Worm (Caenorhabditis elegans) whole organism, L1 larva: ENCODE results near the gene ech-3.

Experiments
- C04F5.9 ChIP-seq: sonication (generic microtip); optimal IDR thresholded peaks from 2 replicates; lab custom pipeline; 2016; ENCODE audit warnings: missing genetic modification characterization, missing compliant biosample characterization
- C34B4.2 ChIP-seq: sonication (generic microtip); optimal IDR thresholded peaks from 2 replicates; lab custom pipeline; 2017; ENCODE audit warnings: mild to moderate bottlenecking, missing genetic modification characterization, missing compliant biosample characterization
- F16B12.6 ChIP-seq: fragments of 150-350 bp; optimal IDR thresholded peaks from 2 replicates; lab custom pipeline; 2014; ENCODE audit warnings: missing biosample characterization, missing genetic modification characterization
- aha-1 ChIP-seq: fragments of 150-350 bp; optimal IDR thresholded peaks from 2 replicates; lab custom pipeline; 2014; ENCODE audit warnings: missing biosample characterization, missing genetic modification characterization
- aly-2 ChIP-seq: fragments of 150-350 bp; optimal IDR thresholded peaks from 2 replicates; lab custom pipeline; 2014; ENCODE audit warnings: missing biosample characterization, missing genetic modification characterization
- ama-1 ChIP-seq: fragments of 150-350 bp; optimal IDR thresholded peaks from 2 replicates; lab custom pipeline; 2014
- ceh-63 ChIP-seq: fragments of 200-800 bp; sonication (Bioruptor generic); optimal IDR thresholded peaks from 2 replicates; lab custom pipeline; 2018; ENCODE audit warnings: mild to moderate bottlenecking, missing genetic modification characterization, missing compliant biosample characterization
- ceh-82 ChIP-seq, 3 experiments: fragments of 150-350 bp in 1 of 3; sonication (generic microtip) in 2 of 3; optimal IDR thresholded peaks; 2 replicates each; lab custom pipeline; 2014 to 2017; ENCODE audit warnings: missing biosample characterization in 3 of 3, missing genetic modification characterization in 3 of 3
- ceh-88 ChIP-seq: fragments of 200-800 bp; sonication (Bioruptor generic); IDR thresholded peaks from 2 replicates; pipeline ENCODE4 v1.3.6; 2022; ENCODE audit warnings: missing genetic modification characterization, missing compliant biosample characterization
- ceh-90 ChIP-seq: sonication (generic microtip); optimal IDR thresholded peaks from 2 replicates; lab custom pipeline; 2016; ENCODE audit warnings: missing genetic modification characterization, missing compliant biosample characterization
- ces-1 ChIP-seq: fragments of 150-350 bp; optimal IDR thresholded peaks from 2 replicates; lab custom pipeline; 2014; ENCODE audit warnings: missing biosample characterization, missing genetic modification reagents, missing genetic modification characterization
- dpl-1 ChIP-seq, 3 experiments: fragments of 150-350 bp in 2 of 3; sonication (generic microtip) in 1 of 3; optimal IDR thresholded peaks; 2 replicates each; lab custom pipeline; 2014 to 2017; ENCODE audit warnings: missing biosample characterization in 3 of 3, missing genetic modification characterization in 3 of 3, missing genetic modification reagents in 3 of 3
- dsc-1 ChIP-seq: sonication (generic microtip); optimal IDR thresholded peaks from 2 replicates; lab custom pipeline; 2016; ENCODE audit warnings: mild to moderate bottlenecking, missing genetic modification characterization, missing compliant biosample characterization
- efl-1 ChIP-seq, 4 experiments: fragments of 150-350 bp; optimal IDR thresholded peaks in 3 of 4; peaks in 1 of 4; 1 replicate in 1 of 4; 2 replicates in 3 of 4; lab custom pipeline; 2014; ENCODE audit warnings: missing biosample characterization in 2 of 4, missing genetic modification characterization in 2 of 4, missing genetic modification reagents in 2 of 4
- efl-3 ChIP-seq: fragments of 200-800 bp; sonication (Bioruptor generic); optimal IDR thresholded peaks from 2 replicates; lab custom pipeline; 2018; ENCODE audit warnings: mild to moderate bottlenecking, missing genetic modification characterization, missing compliant biosample characterization
- elt-2 ChIP-seq: sonication (generic microtip); optimal IDR thresholded peaks from 2 replicates; lab custom pipeline; 2016; ENCODE audit warnings: missing genetic modification characterization, mild to moderate bottlenecking, inconsistent platforms, missing compliant biosample characterization, missing genetic modification reagents
- elt-3 ChIP-seq, 6 experiments: fragments of 150-350 bp in 1 of 6; sonication (generic microtip); optimal IDR thresholded peaks; 2 replicates each; lab custom pipeline; 2017 to 2018; ENCODE audit warnings: missing biosample characterization in 6 of 6, missing genetic modification characterization in 6 of 6, inconsistent platforms in 1 of 6
- fkh-4 ChIP-seq: sonication (generic microtip); optimal IDR thresholded peaks from 2 replicates; lab custom pipeline; 2016; ENCODE audit warnings: missing compliant biosample characterization, missing genetic modification characterization, borderline replicate concordance
- fkh-8 ChIP-seq: sonication (generic microtip); optimal IDR thresholded peaks from 2 replicates; lab custom pipeline; 2016; ENCODE audit warnings: mild to moderate bottlenecking, missing genetic modification characterization, missing compliant biosample characterization
- fos-1 ChIP-seq: fragments of 150-350 bp; optimal IDR thresholded peaks from 2 replicates; lab custom pipeline; 2014; ENCODE audit warnings: missing biosample characterization, missing genetic modification characterization
- hlh-17 ChIP-seq: fragments of 200-800 bp; sonication (Bioruptor generic); optimal IDR thresholded peaks from 2 replicates; lab custom pipeline; 2018; ENCODE audit warnings: missing genetic modification characterization, mild to moderate bottlenecking, missing compliant biosample characterization, moderate library complexity, borderline replicate concordance
- hlh-4 ChIP-seq: sonication (generic microtip); optimal IDR thresholded peaks from 2 replicates; lab custom pipeline; 2016; ENCODE audit warnings: mild to moderate bottlenecking, missing genetic modification characterization, missing compliant biosample characterization
- hpl-2 ChIP-seq: fragments of 150-350 bp; optimal IDR thresholded peaks from 2 replicates; lab custom pipeline; 2014; ENCODE audit warnings: missing biosample characterization, missing genetic modification reagents, missing genetic modification characterization
- jun-1 ChIP-seq: fragments of 150-350 bp; optimal IDR thresholded peaks from 2 replicates; lab custom pipeline; 2014; ENCODE audit warnings: missing biosample characterization, missing genetic modification reagents, missing genetic modification characterization
- lin-13 ChIP-seq: fragments of 150-350 bp; optimal IDR thresholded peaks from 2 replicates; lab custom pipeline; 2014; ENCODE audit warnings: missing biosample characterization, missing genetic modification reagents, missing genetic modification characterization
- lin-14 ChIP-seq: fragments of 200-800 bp; sonication (Bioruptor generic); optimal IDR thresholded peaks from 2 replicates; lab custom pipeline; 2018; ENCODE audit warnings: mild to moderate bottlenecking, missing genetic modification characterization, moderate library complexity, missing compliant biosample characterization
- lin-15B ChIP-seq: fragments of 150-350 bp; sonication (generic microtip); optimal IDR thresholded peaks from 3 replicates; lab custom pipeline; 2014; ENCODE audit warnings: missing biosample characterization, missing genetic modification characterization
- lin-35 ChIP-seq, 2 experiments: fragments of 150-350 bp; optimal IDR thresholded peaks; 2 replicates each; lab custom pipeline; 2014; ENCODE audit warnings: missing biosample characterization in 2 of 2, missing genetic modification characterization in 2 of 2, missing genetic modification reagents in 2 of 2
- lir-3 ChIP-seq: sonication (generic microtip); optimal IDR thresholded peaks from 2 replicates; lab custom pipeline; 2016; ENCODE audit warnings: mild to moderate bottlenecking, missing genetic modification characterization, moderate library complexity, missing compliant biosample characterization; ENCODE audit not compliant: poor library complexity
- mab-9 ChIP-seq: fragments of 200-800 bp; sonication (Bioruptor generic); IDR thresholded peaks from 2 replicates; pipeline ENCODE4 v1.3.6; 2022; ENCODE audit warnings: missing genetic modification reagents, missing genetic modification characterization, missing compliant biosample characterization
- mef-2 ChIP-seq: fragments of 150-350 bp; optimal IDR thresholded peaks from 2 replicates; lab custom pipeline; 2014; ENCODE audit warnings: missing biosample characterization, missing genetic modification characterization
- mep-1 ChIP-seq: fragments of 150-350 bp; optimal IDR thresholded peaks from 2 replicates; lab custom pipeline; 2014; ENCODE audit warnings: missing biosample characterization, missing genetic modification characterization
- nhr-11 ChIP-seq: fragments of 150-350 bp; optimal IDR thresholded peaks from 2 replicates; lab custom pipeline; 2014; ENCODE audit warnings: missing biosample characterization, missing genetic modification characterization
- nhr-12 ChIP-seq: sonication (generic microtip); optimal IDR thresholded peaks from 2 replicates; lab custom pipeline; 2017; ENCODE audit warnings: missing biosample characterization, missing genetic modification characterization
- nhr-19 ChIP-seq: fragments of 200-800 bp; sonication (Bioruptor generic); conservative IDR thresholded peaks from 2 replicates; pipeline ENCODE4 v1.3.6; 2022; ENCODE audit warnings: missing genetic modification characterization, missing compliant biosample characterization
- nhr-20 ChIP-seq: sonication (generic microtip); optimal IDR thresholded peaks from 2 replicates; lab custom pipeline; 2016; ENCODE audit warnings: mild to moderate bottlenecking, missing genetic modification characterization, missing compliant biosample characterization
- nhr-237 ChIP-seq: fragments of 150-350 bp; optimal IDR thresholded peaks from 2 replicates; lab custom pipeline; 2014; ENCODE audit warnings: missing biosample characterization, missing genetic modification characterization
- nhr-71 ChIP-seq: sonication (generic microtip); optimal IDR thresholded peaks from 2 replicates; lab custom pipeline; 2016; ENCODE audit warnings: mild to moderate bottlenecking, missing genetic modification characterization, moderate library complexity, missing compliant biosample characterization
- nhr-77 ChIP-seq: fragments of 150-350 bp; optimal IDR thresholded peaks from 2 replicates; lab custom pipeline; 2014; ENCODE audit warnings: missing biosample characterization, missing genetic modification characterization
- nhr-90 ChIP-seq: sonication (generic microtip); optimal IDR thresholded peaks from 2 replicates; lab custom pipeline; 2016; ENCODE audit warnings: mild to moderate bottlenecking, missing genetic modification characterization, missing compliant biosample characterization; ENCODE audit not compliant: poor library complexity
- pax-3 ChIP-seq: fragments of 200-800 bp; sonication (Bioruptor generic); optimal IDR thresholded peaks from 2 replicates; lab custom pipeline; 2018; ENCODE audit warnings: mild to moderate bottlenecking, missing genetic modification characterization, moderate library complexity, missing compliant biosample characterization
- pqm-1 ChIP-seq: sonication (generic microtip); optimal IDR thresholded peaks from 3 replicates; lab custom pipeline; 2017; ENCODE audit warnings: missing biosample characterization, missing genetic modification characterization
- rnt-1 ChIP-seq: sonication (generic microtip); optimal IDR thresholded peaks from 2 replicates; lab custom pipeline; 2016; ENCODE audit warnings: mild to moderate bottlenecking, missing genetic modification characterization, moderate library complexity, missing compliant biosample characterization
- skn-1 ChIP-seq: fragments of 150-350 bp; optimal IDR thresholded peaks from 2 replicates; lab custom pipeline; 2014; ENCODE audit warnings: missing biosample characterization, missing genetic modification characterization
- snpc-4 ChIP-seq: fragments of 150-350 bp; optimal IDR thresholded peaks from 2 replicates; lab custom pipeline; 2014; ENCODE audit warnings: missing biosample characterization, missing genetic modification characterization
- sox-4 ChIP-seq: sonication (generic microtip); optimal IDR thresholded peaks from 2 replicates; lab custom pipeline; 2016; ENCODE audit warnings: missing genetic modification characterization, missing compliant biosample characterization
- sptf-1 ChIP-seq: fragments of 150-350 bp; optimal IDR thresholded peaks from 2 replicates; lab custom pipeline; 2014; ENCODE audit warnings: missing biosample characterization, missing genetic modification characterization
- sup-37 ChIP-seq: fragments of 200-800 bp; sonication (Bioruptor generic); optimal IDR thresholded peaks from 2 replicates; lab custom pipeline; 2018; ENCODE audit warnings: mild to moderate bottlenecking, missing genetic modification characterization, missing compliant biosample characterization
- unc-30 ChIP-seq: sonication (generic microtip); optimal IDR thresholded peaks from 2 replicates; lab custom pipeline; 2017; ENCODE audit warnings: missing biosample characterization, missing genetic modification characterization
- xbp-1 ChIP-seq: sonication (generic microtip); optimal IDR thresholded peaks from 2 replicates; lab custom pipeline; 2016; ENCODE audit warnings: missing genetic modification characterization, missing compliant biosample characterization
- zag-1 ChIP-seq: fragments of 150-350 bp; optimal IDR thresholded peaks from 2 replicates; lab custom pipeline; 2014; ENCODE audit warnings: missing biosample characterization, missing genetic modification characterization
- zip-4 ChIP-seq: fragments of 200-800 bp; sonication (Bioruptor generic); optimal IDR thresholded peaks from 2 replicates; lab custom pipeline; 2018; ENCODE audit warnings: mild to moderate bottlenecking, missing genetic modification characterization, moderate library complexity, missing compliant biosample characterization
- ztf-4 ChIP-seq: fragments of 150-350 bp; optimal IDR thresholded peaks from 2 replicates; lab custom pipeline; 2014; ENCODE audit warnings: missing biosample characterization, missing genetic modification characterization

Gene ech-3

DNA sequence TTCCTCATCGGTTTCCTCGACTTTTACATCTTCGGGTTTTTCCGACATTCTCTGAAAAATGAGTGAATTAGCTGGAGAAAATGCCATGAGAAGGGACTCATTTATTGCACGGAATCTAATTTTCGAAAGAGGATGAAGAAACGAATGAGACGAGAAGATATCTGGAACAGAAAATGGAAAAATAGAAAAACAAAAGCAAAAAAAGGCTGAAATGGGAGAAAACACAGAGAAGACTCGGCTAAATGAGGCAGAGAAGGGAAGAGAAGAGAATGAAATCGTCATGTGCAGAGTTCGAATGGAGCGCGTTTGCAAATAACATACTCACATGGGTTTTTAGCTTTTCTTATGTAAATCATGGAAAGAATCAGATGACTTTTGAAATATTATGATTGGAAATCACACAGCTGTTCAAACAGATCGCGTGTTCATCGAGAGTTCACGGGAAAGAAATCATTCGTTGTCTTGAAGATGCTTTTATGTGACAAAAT, 8.1 kb upstream of the ech-3 start, which contains the start of gene Y97E10AR.6 (continued):
- TF ChIP-seq dpl-1 (GFP tag; optimal IDR thresholded peaks at IDR 0.05; lab: Kevin White, UChicago) = peak; percentile 4 to 54 (median 29)
- TF ChIP-seq mep-1 (tag; lab: Kevin White, UChicago) = peak; percentile 44
- TF ChIP-seq nhr-12 = no peak
- peak; percentile 38 to 78 for TF ChIP-seq lin-35 (GFP tag; optimal IDR thresholded peaks at IDR 0.05; lab: Kevin White, UChicago)
- no peak for TF ChIP-seq ces-1
- no peak for TF ChIP-seq fos-1 (tag; lab: Kevin White, UChicago)
- no peak for TF ChIP-seq xbp-1
- TF ChIP-seq hlh-4 (tag; lab: Kevin White, UChicago) = no peak
- TF ChIP-seq lin-14 (GFP tag; lab: Kevin White, UChicago) = peak; percentile 54
- TF ChIP-seq mab-9 (GFP tag; lab: Robert Waterston, UW) = no peak
- TF ChIP-seq lin-13 (GFP tag; lab: Kevin White, UChicago) = no peak
- TF ChIP-seq nhr-20 (tag; lab: Kevin White, UChicago) = no peak
- TF ChIP-seq ceh-90 (tag; lab: Kevin White, UChicago) = no peak
- TF ChIP-seq jun-1 (tag; lab: Kevin White, UChicago) = no peak
- TF ChIP-seq aha-1 = no peak
- TF ChIP-seq hpl-2 (GFP tag; lab: Kevin White, UChicago) = no peak
- TF ChIP-seq hlh-17 (GFP tag; lab: Kevin White, UChicago) = no peak
- peak; percentile 20 for TF ChIP-seq lin-15B (tag; lab: Kevin White, UChicago)
- TF ChIP-seq mef-2 (tag; lab: Kevin White, UChicago) = no peak
- TF ChIP-seq fkh-8 (tag; lab: Kevin White, UChicago) = no peak
- no peak for TF ChIP-seq ama-1 (lab: Kevin White, UChicago)
- TF ChIP-seq fkh-4 (tag; lab: Kevin White, UChicago) = no peak
- peak; percentile 41 to 51 for TF ChIP-seq efl-1 (optimal IDR thresholded peaks at IDR 0.05; lab: Kevin White, UChicago)
- TF ChIP-seq efl-1 (GFP tag; optimal IDR thresholded peaks at IDR 0.05 in 1 of 2; lab: Kevin White, UChicago) = peak; percentile 55 to 73
- TF ChIP-seq lir-3 (tag; lab: Kevin White, UChicago) = no peak
- TF ChIP-seq sox-4 (tag; lab: Kevin White, UChicago) = no peak
- peak; percentile 23 for TF ChIP-seq nhr-71 (tag; lab: Kevin White, UChicago)
- TF ChIP-seq dsc-1 = no peak
- TF ChIP-seq ceh-88 (GFP tag; lab: Robert Waterston, UW) = no peak
- TF ChIP-seq zag-1 = no peak
- no peak for TF ChIP-seq zip-4 (GFP tag; lab: Kevin White, UChicago)
- TF ChIP-seq ztf-4 (tag; lab: Kevin White, UChicago) = no peak
- no peak for TF ChIP-seq nhr-237 (tag; lab: Kevin White, UChicago)
- TF ChIP-seq efl-3 = no peak
- TF ChIP-seq sup-37 (GFP tag; lab: Kevin White, UChicago) = no peak
- peak in 1 of 3 experiments; percentile 26 for TF ChIP-seq ceh-82 (tag; optimal IDR thresholded peaks at IDR 0.05; lab: Kevin White, UChicago)
- TF ChIP-seq sptf-1 (tag; lab: Kevin White, UChicago) = no peak
- no peak for TF ChIP-seq nhr-19 (GFP tag; lab: Robert Waterston, UW)
- TF ChIP-seq nhr-77 (tag; lab: Kevin White, UChicago) = no peak
- TF ChIP-seq C34B4.2 (tag; lab: Kevin White, UChicago) = no peak
- no peak for TF ChIP-seq unc-30
- TF ChIP-seq pqm-1 (tag; lab: Kevin White, UChicago) = no peak
- TF ChIP-seq snpc-4 (tag; lab: Kevin White, UChicago) = peak; percentile 16
- no peak for TF ChIP-seq nhr-11 (tag; lab: Kevin White, UChicago)
- TF ChIP-seq aly-2 (tag; lab: Kevin White, UChicago) = no peak
- TF ChIP-seq F16B12.6 (tag; lab: Kevin White, UChicago) = no peak
- TF ChIP-seq pax-3 (tag; lab: Kevin White, UChicago) = no peak
- TF ChIP-seq elt-2 (tag; lab: Kevin White, UChicago) = no peak
- no peak for TF ChIP-seq ceh-63 (GFP tag; lab: Kevin White, UChicago)
- no peak for TF ChIP-seq skn-1 (tag; lab: Kevin White, UChicago)
- no peak for TF ChIP-seq C04F5.9 (tag; lab: Kevin White, UChicago)
- TF ChIP-seq nhr-90 (tag; lab: Kevin White, UChicago) = no peak
- TF ChIP-seq elt-3 (tag; optimal IDR thresholded peaks at IDR 0.05; lab: Kevin White, UChicago) = no peak
- no peak for TF ChIP-seq rnt-1
